Fruit fly (Drosophila melanogaster) whole organism, embryonic: ENCODE results near the gene CG2964.
A peak's percentile ranks its signal among the peaks of the same experiment; 100 is the strongest.

Source experiments
- ATbp ChIP-seq: fragments of 200-800 bp; sonication (Bioruptor generic); optimal IDR thresholded peaks from 2 replicates; lab custom pipeline; 2017; ENCODE audit warnings: missing biosample characterization, mild to moderate bottlenecking, missing genetic modification characterization, missing genetic modification reagents
- Bgb ChIP-seq: fragments of 200-800 bp; sonication (Bioruptor generic); IDR thresholded peaks from 2 replicates; pipeline ENCODE4 v1.3.6; 2022; ENCODE audit warnings: missing biosample characterization, missing genetic modification characterization; ENCODE audit not compliant: partially characterized antibody
- C15 ChIP-seq: fragments of 200-800 bp; sonication (Bioruptor generic); IDR thresholded peaks from 3 replicates; pipeline ENCODE4 v1.3.6; 2022; ENCODE audit warnings: missing biosample characterization, missing genetic modification characterization
- CG10654 ChIP-seq: fragments of 200-800 bp; sonication (Bioruptor generic); optimal IDR thresholded peaks from 2 replicates; lab custom pipeline; 2016; ENCODE audit warnings: missing biosample characterization, missing genetic modification characterization
- CG11696 ChIP-seq: fragments of 200-800 bp; sonication (Bioruptor generic); IDR thresholded peaks from 2 replicates; pipeline ENCODE4 v1.3.6; 2022; ENCODE audit warnings: missing biosample characterization, missing genetic modification characterization
- CG11723 ChIP-seq: fragments of 200-800 bp; sonication (Bioruptor generic); optimal IDR thresholded peaks from 2 replicates; lab custom pipeline; 2017; ENCODE audit warnings: missing biosample characterization, mild to moderate bottlenecking, missing genetic modification characterization
- CG13123 ChIP-seq: fragments of 200-800 bp; sonication (Bioruptor generic); optimal IDR thresholded peaks from 2 replicates; lab custom pipeline; 2016; ENCODE audit warnings: missing biosample characterization, missing genetic modification characterization
- CG16779 ChIP-seq: fragments of 200-800 bp; sonication (Bioruptor generic); IDR thresholded peaks from 2 replicates; pipeline ENCODE4 v1.3.6; 2022; ENCODE audit warnings: missing biosample characterization, missing genetic modification characterization
- CG17361 ChIP-seq: fragments of 200-800 bp; sonication (Bioruptor generic); IDR thresholded peaks from 3 replicates; pipeline ENCODE4 v1.3.6; 2022; ENCODE audit warnings: missing biosample characterization, missing genetic modification characterization
- CG18599 ChIP-seq: fragments of 200-800 bp; sonication (Bioruptor generic); optimal IDR thresholded peaks from 3 replicates; lab custom pipeline; 2017; ENCODE audit warnings: missing biosample characterization, missing genetic modification characterization, mild to moderate bottlenecking, moderate library complexity, missing genetic modification reagents
- CG3065 ChIP-seq: fragments of 200-800 bp; sonication (Bioruptor generic); optimal IDR thresholded peaks from 2 replicates; lab custom pipeline; 2016; ENCODE audit warnings: missing biosample characterization, missing genetic modification characterization
- CG32772 ChIP-seq: fragments of 200-800 bp; sonication (Bioruptor generic); IDR thresholded peaks from 2 replicates; pipeline ENCODE4 v1.3.6; 2022; ENCODE audit warnings: missing biosample characterization, missing genetic modification characterization
- CG33557 ChIP-seq: fragments of 200-800 bp; sonication (Bioruptor generic); optimal IDR thresholded peaks from 2 replicates; lab custom pipeline; 2019; ENCODE audit warnings: missing biosample characterization, mild to moderate bottlenecking, missing genetic modification characterization, moderate library complexity
- CG34224 ChIP-seq: fragments of 200-800 bp; sonication (Bioruptor generic); IDR thresholded peaks from 3 replicates; pipeline ENCODE4 v1.3.6; 2022; ENCODE audit warnings: missing biosample characterization, missing genetic modification characterization; ENCODE audit not compliant: partially characterized antibody
- CG4424 ChIP-seq: fragments of 200-800 bp; sonication (Bioruptor generic); optimal IDR thresholded peaks from 3 replicates; lab custom pipeline; 2016; ENCODE audit warnings: missing biosample characterization, missing genetic modification characterization
- CG4854 ChIP-seq: fragments of 200-800 bp; sonication (Bioruptor generic); optimal IDR thresholded peaks from 2 replicates; lab custom pipeline; 2016; ENCODE audit warnings: missing biosample characterization, missing genetic modification characterization, inconsistent platforms
- CG5245 ChIP-seq: fragments of 200-800 bp; sonication (Bioruptor generic); optimal IDR thresholded peaks from 3 replicates; lab custom pipeline; 2016; ENCODE audit warnings: missing biosample characterization, missing genetic modification characterization
- CG6175 ChIP-seq: fragments of 200-800 bp; sonication (Bioruptor generic); IDR thresholded peaks from 3 replicates; pipeline ENCODE4 v1.3.6; 2022; ENCODE audit warnings: missing biosample characterization, missing genetic modification characterization
- CG6654 ChIP-seq: fragments of 200-800 bp; sonication (Bioruptor generic); optimal IDR thresholded peaks from 2 replicates; lab custom pipeline; 2017; ENCODE audit warnings: missing biosample characterization, mild to moderate bottlenecking, missing genetic modification characterization
- CG7786 ChIP-seq: fragments of 200-800 bp; sonication (Bioruptor generic); optimal IDR thresholded peaks from 2 replicates; lab custom pipeline; 2016; ENCODE audit warnings: missing biosample characterization, missing genetic modification characterization
- CG8089 ChIP-seq: fragments of 200-800 bp; sonication (Bioruptor generic); optimal IDR thresholded peaks from 3 replicates; lab custom pipeline; 2016; ENCODE audit warnings: missing biosample characterization, missing genetic modification characterization
- CG8765 ChIP-seq: fragments of 200-800 bp; sonication (Bioruptor generic); IDR thresholded peaks from 2 replicates; pipeline ENCODE4 v1.3.6; 2022; ENCODE audit warnings: missing biosample characterization, missing genetic modification characterization
- CG9797 ChIP-seq: fragments of 200-800 bp; sonication (Bioruptor generic); optimal IDR thresholded peaks from 3 replicates; lab custom pipeline; 2018; ENCODE audit warnings: missing biosample characterization, mild to moderate bottlenecking, missing genetic modification characterization
- Camta ChIP-seq: fragments of 200-800 bp; sonication (Bioruptor generic); optimal IDR thresholded peaks from 2 replicates; lab custom pipeline; 2016; ENCODE audit warnings: missing biosample characterization, missing genetic modification characterization
- D19B ChIP-seq: fragments of 200-800 bp; sonication (Bioruptor generic); optimal IDR thresholded peaks from 2 replicates; lab custom pipeline; 2017; ENCODE audit warnings: missing biosample characterization, mild to moderate bottlenecking, missing genetic modification characterization
- Dll ChIP-seq: fragments of 200-800 bp; sonication (Bioruptor generic); IDR thresholded peaks from 4 replicates; pipeline ENCODE4 v1.3.6; 2022; ENCODE audit warnings: missing biosample characterization, missing genetic modification characterization; ENCODE audit not compliant: partially characterized antibody
- Dp ChIP-seq: fragments of 200-800 bp; sonication (Bioruptor generic); optimal IDR thresholded peaks from 2 replicates; lab custom pipeline; 2018; ENCODE audit warnings: missing biosample characterization, mild to moderate bottlenecking, missing genetic modification characterization, moderate library complexity
- Dref ChIP-seq: fragments of 200-800 bp; sonication (Bioruptor generic); IDR thresholded peaks from 2 replicates; pipeline ENCODE4 v1.3.6; 2022; ENCODE audit warnings: missing biosample characterization, missing genetic modification characterization
- HLH3B ChIP-seq: fragments of 200-800 bp; sonication (Bioruptor generic); IDR thresholded peaks from 2 replicates; pipeline ENCODE4 v1.3.6; 2022; ENCODE audit warnings: missing biosample characterization, missing genetic modification characterization
- HLH4C ChIP-seq: fragments of 200-800 bp; sonication (Bioruptor generic); IDR thresholded peaks from 3 replicates; pipeline ENCODE4 v1.3.6; 2022; ENCODE audit warnings: missing biosample characterization, missing genetic modification characterization; ENCODE audit not compliant: partially characterized antibody
- Mes4 ChIP-seq: fragments of 200-800 bp; sonication (Bioruptor generic); optimal IDR thresholded peaks from 2 replicates; lab custom pipeline; 2016; ENCODE audit warnings: missing biosample characterization, missing genetic modification characterization
- Neu2 ChIP-seq: fragments of 200-800 bp; sonication (Bioruptor generic); optimal IDR thresholded peaks from 3 replicates; lab custom pipeline; 2016; ENCODE audit warnings: missing biosample characterization, missing genetic modification characterization, borderline replicate concordance
- Ptx1 ChIP-seq: fragments of 200-800 bp; sonication (Bioruptor generic); IDR thresholded peaks from 2 replicates; pipeline ENCODE4 v1.3.6; 2022; ENCODE audit warnings: missing biosample characterization, missing genetic modification characterization
- Tbp ChIP-seq: fragments of >200 bp; optimal IDR thresholded peaks from 2 replicates; lab custom pipeline; 2018; ENCODE audit warnings: missing biosample characterization, missing genetic modification characterization
- ab ChIP-seq: fragments of 200-800 bp; sonication (Bioruptor generic); optimal IDR thresholded peaks from 2 replicates; lab custom pipeline; 2016; ENCODE audit warnings: missing biosample characterization, missing genetic modification characterization
- disco-r ChIP-seq: fragments of 200-800 bp; sonication (Bioruptor generic); optimal IDR thresholded peaks from 2 replicates; lab custom pipeline; 2016; ENCODE audit warnings: missing biosample characterization, missing genetic modification characterization
- dmrt99B ChIP-seq: fragments of 200-800 bp; sonication (Bioruptor generic); optimal IDR thresholded peaks from 2 replicates; lab custom pipeline; 2018; ENCODE audit warnings: missing biosample characterization, mild to moderate bottlenecking, missing genetic modification characterization, moderate library complexity
- fru ChIP-seq: fragments of >200 bp; optimal IDR thresholded peaks from 2 replicates; lab custom pipeline; 2017
- gce ChIP-seq: fragments of 200-800 bp; sonication (Bioruptor generic); IDR thresholded peaks from 3 replicates; pipeline ENCODE4 v1.3.6; 2022; ENCODE audit warnings: missing biosample characterization, missing genetic modification characterization
- jigr1 ChIP-seq: fragments of 200-800 bp; sonication (Bioruptor generic); IDR thresholded peaks from 3 replicates; pipeline ENCODE4 v1.3.6; 2022; ENCODE audit warnings: missing biosample characterization, missing genetic modification characterization
- lilli ChIP-seq: fragments of 200-800 bp; sonication (Bioruptor generic); optimal IDR thresholded peaks from 3 replicates; lab custom pipeline; 2016; ENCODE audit warnings: missing biosample characterization, missing genetic modification characterization
- lola ChIP-seq, 3 experiments: fragments of >200 bp in 2 of 3; fragments of 200-800 bp in 1 of 3; sonication (Bioruptor generic) in 1 of 3; optimal IDR thresholded peaks; 2 replicates each; lab custom pipeline; 2017 to 2019; ENCODE audit warnings: missing biosample characterization in 3 of 3, missing genetic modification characterization in 3 of 3, mild to moderate bottlenecking in 1 of 3, moderate library complexity in 1 of 3
- mld ChIP-seq: fragments of 200-800 bp; sonication (Bioruptor generic); IDR thresholded peaks from 3 replicates; pipeline ENCODE4 v1.3.6; 2022; ENCODE audit warnings: missing biosample characterization, missing genetic modification characterization; ENCODE audit not compliant: partially characterized antibody
- otp ChIP-seq: fragments of 200-800 bp; sonication (Bioruptor generic); IDR thresholded peaks from 3 replicates; pipeline ENCODE4, ENCODE4 v1.3.6; 2022; ENCODE audit warnings: missing biosample characterization, missing genetic modification characterization
- pum ChIP-seq: fragments of 200-800 bp; sonication (Bioruptor generic); optimal IDR thresholded peaks from 2 replicates; lab custom pipeline; 2016; ENCODE audit warnings: missing biosample characterization, missing genetic modification characterization
- row ChIP-seq: fragments of 200-800 bp; sonication (Bioruptor generic); IDR thresholded peaks from 3 replicates; pipeline ENCODE4 v1.3.6; 2022; ENCODE audit warnings: missing biosample characterization, missing genetic modification characterization
- sim ChIP-seq: fragments of 200-800 bp; sonication (Bioruptor generic); IDR thresholded peaks from 2 replicates; pipeline ENCODE4 v1.3.6; 2022; ENCODE audit warnings: missing biosample characterization, missing genetic modification characterization
- slp2 ChIP-seq: fragments of 200-800 bp; sonication (Bioruptor generic); optimal IDR thresholded peaks from 2 replicates; lab custom pipeline; 2016; ENCODE audit warnings: missing biosample characterization, missing genetic modification characterization
- wek ChIP-seq: fragments of 200-800 bp; sonication (Bioruptor generic); optimal IDR thresholded peaks from 3 replicates; lab custom pipeline; 2018; ENCODE audit warnings: missing biosample characterization, mild to moderate bottlenecking, missing genetic modification characterization, moderate library complexity

CG2964 gene

DNA sequence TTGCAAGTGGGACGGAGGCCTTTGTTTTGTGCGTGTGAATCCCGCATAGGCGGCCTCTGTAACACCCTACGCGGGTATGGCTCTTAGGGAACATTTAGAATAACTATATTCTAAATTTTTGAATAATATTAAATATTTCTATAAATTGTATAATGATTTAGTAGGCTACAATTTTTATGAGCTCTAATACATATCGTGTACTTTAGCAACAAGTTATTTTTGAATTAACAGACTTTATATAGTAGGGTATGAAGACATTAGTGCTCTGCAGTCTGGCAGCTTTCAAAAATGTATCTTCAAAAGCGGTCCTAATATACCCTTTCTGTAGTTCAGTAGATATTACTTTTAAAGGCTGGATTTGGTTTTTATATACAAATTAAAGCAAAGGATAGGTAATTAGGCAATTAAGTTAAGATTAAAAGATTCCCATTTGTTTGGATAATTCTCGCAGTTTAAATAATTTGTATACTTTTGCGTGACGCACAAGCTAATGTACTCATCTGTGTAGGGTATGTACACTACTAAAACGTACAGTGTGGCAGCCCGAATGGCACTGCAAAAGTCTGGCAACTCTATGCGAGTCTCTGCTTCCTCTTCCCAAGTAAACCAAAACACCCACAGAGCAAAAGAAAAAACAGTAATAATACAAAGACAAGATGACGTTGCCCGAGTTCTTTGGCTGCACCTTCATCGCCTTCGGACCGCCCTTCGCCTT, 46.4 kb upstream of the CG2964 start, which contains the start of the genes Snx21 and aph-1 (continued):
- TF ChIP-seq lola (GFP tag; optimal IDR thresholded peaks at IDR 0.05; lab: Kevin White, UChicago) (peak in 1 of 3 experiments; percentile 93), CG17361 (GFP tag; lab: Robert Waterston, UW) (peak; percentile 95), Camta (GFP tag; lab: Kevin White, UChicago) (peak; percentile 81), jigr1 (GFP tag; lab: Robert Waterston, UW) (peak; percentile 77; the same call in 2 of the 3 replicates), pum (GFP tag; lab: Kevin White, UChicago) (peak; percentile 92), Dref (GFP tag; lab: Robert Waterston, UW) (peak; percentile 38), fru (lab: Kevin White, UChicago) (no peak), gce (peak; percentile 56; the same call in 1 of the 3 replicates), CG11723 (GFP tag; lab: Kevin White, UChicago) (peak; percentile 87), CG10654 (peak; percentile 88), slp2 (GFP tag; lab: Kevin White, UChicago) (peak; percentile 78), CG8765 (GFP tag; lab: Robert Waterston, UW) (peak; percentile 75), Dll (GFP tag; lab: Robert Waterston, UW) (no peak), Dp (GFP tag; lab: Kevin White, UChicago) (no peak), ATbp (GFP tag; lab: Kevin White, UChicago) (peak; percentile 88), CG32772 (peak; percentile 87; the same call in 1 of the 2 replicates), Ptx1 (GFP tag; lab: Robert Waterston, UW) (peak; percentile 94), mld (GFP tag; lab: Robert Waterston, UW) (no peak), Mes4 (GFP tag; lab: Kevin White, UChicago) (peak; percentile 77), CG4854 (GFP tag; lab: Kevin White, UChicago) (peak; percentile 72), CG4424 (peak; percentile 93), CG3065 (peak; percentile 51), Tbp (GFP tag; lab: Kevin White, UChicago) (no peak), lilli (GFP tag; lab: Kevin White, UChicago) (peak; percentile 92), D19B (GFP tag; lab: Kevin White, UChicago) (peak; percentile 83), ab (GFP tag; lab: Kevin White, UChicago) (peak; percentile 75), CG7786 (GFP tag; lab: Kevin White, UChicago) (peak; percentile 90), sim (GFP tag; lab: Robert Waterston, UW) (peak; percentile 62; the same call in 1 of the 2 replicates), HLH4C (GFP tag; lab: Robert Waterston, UW) (no peak; the same call in 2 of the 3 replicates), otp (GFP tag; lab: Robert Waterston, UW) (peak; percentile 56; the same call in 2 of the 3 replicates), CG34224 (GFP tag; lab: Robert Waterston, UW) (no peak), Bgb (no peak; the same call in 1 of the 2 replicates), CG6175 (GFP tag; lab: Robert Waterston, UW) (peak; percentile 60), Neu2 (GFP tag; lab: Kevin White, UChicago) (peak; percentile 71), CG9797 (GFP tag; lab: Kevin White, UChicago) (peak; percentile 13), dmrt99B (tag; lab: Kevin White, UChicago) (peak; percentile 94), disco-r (peak; percentile 75), wek (GFP tag; lab: Kevin White, UChicago) (peak; percentile 40), CG13123 (GFP tag; lab: Kevin White, UChicago) (peak; percentile 76), C15 (GFP tag; lab: Robert Waterston, UW) (peak; percentile 62; the same call in 2 of the 3 replicates), CG33557 (GFP tag; lab: Kevin White, UChicago) (peak; percentile 88), CG18599 (GFP tag; lab: Kevin White, UChicago) (peak; percentile 93), HLH3B (GFP tag; lab: Robert Waterston, UW) (peak; percentile 81), CG6654 (GFP tag; lab: Kevin White, UChicago) (peak; percentile 69), row (peak; percentile 100), CG8089 (GFP tag; lab: Kevin White, UChicago) (peak; percentile 81), CG5245 (GFP tag; lab: Kevin White, UChicago) (peak; percentile 85), CG11696 (no peak; the same call in 1 of the 2 replicates), CG16779 (GFP tag; lab: Robert Waterston, UW) (peak; percentile 14; the same call in 1 of the 2 replicates)
